Fruit fly (Drosophila melanogaster) whole organism, embryonic: ENCODE results near the gene Zwilch.

Experiments used
- B-H1 ChIP-seq: fragments of 200-800 bp; sonication (Bioruptor generic); IDR thresholded peaks from 3 replicates; pipeline ENCODE4 v1.3.6; 2022; ENCODE audit warnings: missing biosample characterization, missing genetic modification characterization
- C15 ChIP-seq: fragments of 200-800 bp; sonication (Bioruptor generic); IDR thresholded peaks from 3 replicates; pipeline ENCODE4 v1.3.6; 2022; ENCODE audit warnings: missing biosample characterization, missing genetic modification characterization
- CG10209 ChIP-seq: fragments of 200-800 bp; sonication (Bioruptor generic); optimal IDR thresholded peaks from 3 replicates; lab custom pipeline; 2017; ENCODE audit warnings: missing biosample characterization, mild to moderate bottlenecking, missing genetic modification characterization, missing genetic modification reagents
- CG10366 ChIP-seq: fragments of 200-800 bp; sonication (Bioruptor generic); IDR thresholded peaks from 2 replicates; pipeline ENCODE4 v1.3.6; 2022; ENCODE audit warnings: missing biosample characterization, missing genetic modification characterization
- CG10654 ChIP-seq: fragments of 200-800 bp; sonication (Bioruptor generic); optimal IDR thresholded peaks from 2 replicates; lab custom pipeline; 2016; ENCODE audit warnings: missing biosample characterization, missing genetic modification characterization
- CG11247 ChIP-seq: fragments of 200-800 bp; sonication (Bioruptor generic); IDR thresholded peaks from 2 replicates; pipeline ENCODE4 v1.3.6; 2022; ENCODE audit warnings: missing biosample characterization, missing genetic modification characterization
- CG11504 ChIP-seq: fragments of 200-800 bp; sonication (Bioruptor generic); optimal IDR thresholded peaks from 3 replicates; lab custom pipeline; 2019; ENCODE audit warnings: missing biosample characterization, mild to moderate bottlenecking, missing genetic modification characterization, moderate library complexity
- CG13296 ChIP-seq: fragments of 200-800 bp; sonication (Bioruptor generic); optimal IDR thresholded peaks from 3 replicates; lab custom pipeline; 2018; ENCODE audit warnings: missing biosample characterization, mild to moderate bottlenecking, missing genetic modification characterization
- CG14014 ChIP-seq: fragments of 200-800 bp; sonication (Bioruptor generic); IDR thresholded peaks from 2 replicates; pipeline ENCODE4 v1.3.6; 2022; ENCODE audit warnings: missing biosample characterization, missing genetic modification characterization
- CG14050 ChIP-seq: fragments of 200-800 bp; sonication (Bioruptor generic); IDR thresholded peaks from 3 replicates; pipeline ENCODE4 v1.3.6; 2022; ENCODE audit warnings: missing biosample characterization, missing genetic modification characterization
- CG16813 ChIP-seq: fragments of 200-800 bp; sonication (Bioruptor generic); IDR thresholded peaks from 3 replicates; pipeline ENCODE4 v1.3.6; 2022; ENCODE audit warnings: missing biosample characterization, missing genetic modification characterization; ENCODE audit not compliant: partially characterized antibody
- CG17186 ChIP-seq: fragments of 200-800 bp; sonication (Bioruptor generic); optimal IDR thresholded peaks from 3 replicates; lab custom pipeline; 2017; ENCODE audit warnings: missing biosample characterization, missing genetic modification reagents, missing genetic modification characterization
- CG17385 ChIP-seq: fragments of 200-800 bp; sonication (Bioruptor generic); optimal IDR thresholded peaks from 3 replicates; lab custom pipeline; 2018; ENCODE audit warnings: missing biosample characterization, mild to moderate bottlenecking, missing genetic modification characterization
- CG17802 ChIP-seq: fragments of 200-800 bp; sonication (Bioruptor generic); optimal IDR thresholded peaks from 2 replicates; lab custom pipeline; 2018; ENCODE audit warnings: missing biosample characterization, mild to moderate bottlenecking, missing genetic modification characterization, moderate library complexity
- CG1792 ChIP-seq: fragments of 200-800 bp; sonication (Bioruptor generic); optimal IDR thresholded peaks from 2 replicates; lab custom pipeline; 2016; ENCODE audit warnings: missing biosample characterization, missing genetic modification characterization
- CG2116 ChIP-seq: fragments of 200-800 bp; sonication (Bioruptor generic); optimal IDR thresholded peaks from 3 replicates; lab custom pipeline; 2018; ENCODE audit warnings: missing biosample characterization, mild to moderate bottlenecking, missing genetic modification characterization
- CG31365 ChIP-seq: fragments of 200-800 bp; sonication (Bioruptor generic); optimal IDR thresholded peaks from 2 replicates; lab custom pipeline; 2018; ENCODE audit warnings: missing biosample characterization, mild to moderate bottlenecking, missing genetic modification characterization
- CG4328 ChIP-seq: fragments of 200-800 bp; sonication (Bioruptor generic); optimal IDR thresholded peaks from 3 replicates; lab custom pipeline; 2017; ENCODE audit warnings: missing biosample characterization, missing genetic modification reagents, missing genetic modification characterization
- CG6175 ChIP-seq: fragments of 200-800 bp; sonication (Bioruptor generic); IDR thresholded peaks from 3 replicates; pipeline ENCODE4 v1.3.6; 2022; ENCODE audit warnings: missing biosample characterization, missing genetic modification characterization
- CG6689 ChIP-seq: fragments of 200-800 bp; sonication (Bioruptor generic); IDR thresholded peaks from 2 replicates; pipeline ENCODE4 v1.3.6; 2022; ENCODE audit warnings: missing biosample characterization, missing genetic modification characterization
- CG7987 ChIP-seq: fragments of 200-800 bp; sonication (Bioruptor generic); optimal IDR thresholded peaks from 2 replicates; lab custom pipeline; 2018; ENCODE audit warnings: missing biosample characterization, mild to moderate bottlenecking, missing genetic modification characterization, moderate library complexity
- CG8281 ChIP-seq: fragments of 200-800 bp; sonication (Bioruptor generic); optimal IDR thresholded peaks from 2 replicates; lab custom pipeline; 2018; ENCODE audit warnings: missing biosample characterization, mild to moderate bottlenecking, missing genetic modification characterization, moderate library complexity
- Dad ChIP-seq: fragments of 200-800 bp; sonication (Bioruptor generic); optimal IDR thresholded peaks from 3 replicates; lab custom pipeline; 2016; ENCODE audit warnings: missing biosample characterization, missing genetic modification characterization
- Dek ChIP-seq: fragments of 200-800 bp; sonication (Bioruptor generic); optimal IDR thresholded peaks from 3 replicates; lab custom pipeline; 2019; ENCODE audit warnings: missing biosample characterization, mild to moderate bottlenecking, missing genetic modification characterization, moderate library complexity
- Dfd ChIP-seq, 2 experiments: fragments of >200 bp; optimal IDR thresholded peaks; 2 replicates each; lab custom pipeline; 2017; ENCODE audit warnings: missing biosample characterization in 2 of 2, missing genetic modification characterization in 2 of 2
- Doc3 ChIP-seq: fragments of 200-800 bp; sonication (Bioruptor generic); IDR thresholded peaks from 3 replicates; pipeline ENCODE4 v1.3.6; 2022; ENCODE audit warnings: missing biosample characterization, missing genetic modification characterization; ENCODE audit not compliant: partially characterized antibody
- Gsc ChIP-seq: fragments of 200-800 bp; sonication (Bioruptor generic); IDR thresholded peaks from 2 replicates; pipeline ENCODE4 v1.3.6; 2022; ENCODE audit warnings: missing biosample characterization, missing genetic modification characterization
- Hr3 ChIP-seq: fragments of 200-800 bp; sonication (Bioruptor generic); optimal IDR thresholded peaks from 3 replicates; lab custom pipeline; 2016; ENCODE audit warnings: missing biosample characterization, missing genetic modification characterization
- Hr51 ChIP-seq, 2 experiments: fragments of 200-800 bp; sonication (Bioruptor generic); optimal IDR thresholded peaks; 2 replicates in 1 of 2; 3 replicates in 1 of 2; lab custom pipeline; 2016 to 2018; ENCODE audit warnings: missing biosample characterization in 2 of 2, missing genetic modification characterization in 2 of 2, mild to moderate bottlenecking in 1 of 2, moderate library complexity in 1 of 2
- Lim3 ChIP-seq: fragments of 200-800 bp; sonication (Bioruptor generic); IDR thresholded peaks from 2 replicates; pipeline ENCODE4 v1.3.6; 2022; ENCODE audit warnings: missing biosample characterization, missing genetic modification characterization
- MESR4 ChIP-seq: fragments of 200-800 bp; sonication (Bioruptor generic); optimal IDR thresholded peaks from 2 replicates; lab custom pipeline; 2018; ENCODE audit warnings: missing biosample characterization, mild to moderate bottlenecking, missing genetic modification characterization, moderate library complexity
- Nf-YB ChIP-seq: fragments of 200-800 bp; sonication (Bioruptor generic); optimal IDR thresholded peaks from 3 replicates; lab custom pipeline; 2019; ENCODE audit warnings: missing biosample characterization, mild to moderate bottlenecking, missing genetic modification characterization, moderate library complexity
- Pdp1 ChIP-seq, 2 experiments: fragments of 200-800 bp; sonication (Bioruptor generic); optimal IDR thresholded peaks; 3 replicates each; lab custom pipeline; 2016; ENCODE audit warnings: missing biosample characterization in 2 of 2, missing genetic modification characterization in 2 of 2, mild to moderate bottlenecking in 1 of 2, moderate library complexity in 1 of 2
- Side ChIP-seq: fragments of 200-800 bp; sonication (Bioruptor generic); optimal IDR thresholded peaks from 2 replicates; lab custom pipeline; 2016; ENCODE audit warnings: missing biosample characterization, missing genetic modification characterization
- amos ChIP-seq: fragments of 200-800 bp; sonication (Bioruptor generic); IDR thresholded peaks from 2 replicates; pipeline ENCODE4 v1.3.6; 2022; ENCODE audit warnings: missing biosample characterization, missing genetic modification characterization; ENCODE audit not compliant: partially characterized antibody
- dysf ChIP-seq: fragments of 200-800 bp; sonication (Bioruptor generic); IDR thresholded peaks from 3 replicates; pipeline ENCODE4 v1.3.6; 2022; ENCODE audit warnings: missing biosample characterization, missing genetic modification characterization
- fd102C ChIP-seq: fragments of 200-800 bp; sonication (Bioruptor generic); optimal IDR thresholded peaks from 2 replicates; lab custom pipeline; 2018; ENCODE audit warnings: missing biosample characterization, mild to moderate bottlenecking, missing genetic modification characterization, moderate library complexity
- ftz-f1 ChIP-seq: fragments of 200-800 bp; sonication (Bioruptor generic); optimal IDR thresholded peaks from 2 replicates; lab custom pipeline; 2016; ENCODE audit warnings: missing biosample characterization, missing genetic modification characterization
- gem ChIP-seq: fragments of 200-800 bp; sonication (Bioruptor generic); optimal IDR thresholded peaks from 2 replicates; lab custom pipeline; 2019; ENCODE audit warnings: missing biosample characterization, mild to moderate bottlenecking, missing genetic modification characterization, moderate library complexity
- insv ChIP-seq, 2 experiments: fragments of 200-800 bp; sonication (Bioruptor generic); optimal IDR thresholded peaks; 3 replicates each; lab custom pipeline; 2016 to 2018; ENCODE audit warnings: missing biosample characterization in 2 of 2, missing genetic modification characterization in 2 of 2
- inv ChIP-seq: fragments of 200-800 bp; sonication (Bioruptor generic); IDR thresholded peaks from 2 replicates; pipeline ENCODE4 v1.3.6; 2022; ENCODE audit warnings: missing biosample characterization, missing genetic modification characterization; ENCODE audit not compliant: partially characterized antibody
- jumu ChIP-seq: fragments of 200-800 bp; sonication (Bioruptor generic); optimal IDR thresholded peaks from 3 replicates; lab custom pipeline; 2016; ENCODE audit warnings: missing biosample characterization, missing genetic modification characterization
- klu ChIP-seq: fragments of 200-800 bp; sonication (Bioruptor generic); IDR thresholded peaks from 2 replicates; pipeline ENCODE4 v1.3.6; 2022; ENCODE audit warnings: missing biosample characterization, missing genetic modification characterization
- lilli ChIP-seq: fragments of 200-800 bp; sonication (Bioruptor generic); optimal IDR thresholded peaks from 3 replicates; lab custom pipeline; 2016; ENCODE audit warnings: missing biosample characterization, missing genetic modification characterization
- repo ChIP-seq: fragments of 200-800 bp; sonication (Bioruptor generic); optimal IDR thresholded peaks from 2 replicates; lab custom pipeline; 2016; ENCODE audit warnings: missing biosample characterization, missing genetic modification characterization
- stc ChIP-seq: fragments of 200-800 bp; sonication (Bioruptor generic); IDR thresholded peaks from 2 replicates; pipeline ENCODE4 v1.3.6; 2022; ENCODE audit warnings: missing biosample characterization, missing genetic modification characterization
- stwl ChIP-seq: fragments of 200-800 bp; sonication (Bioruptor generic); optimal IDR thresholded peaks from 3 replicates; lab custom pipeline; 2018; ENCODE audit warnings: missing biosample characterization, mild to moderate bottlenecking, missing genetic modification characterization, moderate library complexity
- tgo ChIP-seq: fragments of 200-800 bp; sonication (Bioruptor generic); IDR thresholded peaks from 3 replicates; pipeline ENCODE4 v1.3.6; 2022; ENCODE audit warnings: missing biosample characterization, missing genetic modification characterization
- tin ChIP-seq: fragments of 200-800 bp; sonication (Bioruptor generic); optimal IDR thresholded peaks from 3 replicates; lab custom pipeline; 2016; ENCODE audit warnings: missing biosample characterization, missing genetic modification characterization
- vnd ChIP-seq: fragments of 200-800 bp; sonication (Bioruptor generic); IDR thresholded peaks from 3 replicates; pipeline ENCODE4 v1.3.6; 2022; ENCODE audit warnings: missing biosample characterization, missing genetic modification characterization; ENCODE audit not compliant: partially characterized antibody
- zfh1 ChIP-seq: fragments of 200-800 bp; sonication (Bioruptor generic); IDR thresholded peaks from 3 replicates; pipeline ENCODE4 v1.3.6; 2022; ENCODE audit warnings: missing biosample characterization, missing genetic modification characterization

Gene Zwilch

DNA sequence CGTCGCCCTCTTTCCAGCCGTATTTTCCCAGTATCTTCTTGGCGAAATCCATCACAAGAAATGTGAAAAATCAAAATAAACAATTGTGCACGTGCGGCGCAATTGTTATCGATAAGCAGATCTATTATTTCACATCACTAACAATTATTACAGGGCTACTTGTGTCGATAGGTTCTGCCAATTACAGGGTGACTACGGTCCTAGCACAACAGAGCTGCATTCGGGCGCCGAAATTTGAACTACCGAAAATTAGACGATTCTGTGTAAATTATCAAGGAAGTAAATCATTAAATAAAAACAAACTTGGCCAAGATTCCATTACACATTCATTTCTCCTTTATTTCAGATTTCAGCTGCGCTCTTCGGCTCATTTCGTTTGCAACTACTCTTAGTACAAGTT lies 2.7 kb upstream of the Zwilch start, which contains the start of gene CG15561 (continued):
- TF ChIP-seq jumu (peak; percentile 45), B-H1 (no peak), CG1792 (no peak), Dfd (GFP tag; optimal IDR thresholded peaks at IDR 0.05; lab: Kevin White, UChicago) (no peak), stwl (tag; lab: Kevin White, UChicago) (peak; percentile 81), fd102C (GFP tag; lab: Kevin White, UChicago) (peak; percentile 13), tgo (GFP tag; lab: Robert Waterston, UW) (no peak), CG14014 (GFP tag; lab: Robert Waterston, UW) (no peak), CG6175 (no peak), CG17385 (GFP tag; lab: Kevin White, UChicago) (no peak), CG10209 (GFP tag; lab: Kevin White, UChicago) (peak; percentile 44), CG11504 (tag; lab: Kevin White, UChicago) (no peak), Nf-YB (no peak), gem (tag; lab: Kevin White, UChicago) (no peak), ftz-f1 (GFP tag; lab: Kevin White, UChicago) (peak; percentile 18), lilli (GFP tag; lab: Kevin White, UChicago) (peak; percentile 61), Hr3 (GFP tag; lab: Kevin White, UChicago) (no peak), klu (no peak), Gsc (GFP tag; lab: Robert Waterston, UW) (no peak), zfh1 (GFP tag; lab: Robert Waterston, UW) (no peak), Dad (GFP tag; lab: Kevin White, UChicago) (peak; percentile 55), tin (peak; percentile 46), vnd (GFP tag; lab: Robert Waterston, UW) (no peak), Hr51 (GFP tag; optimal IDR thresholded peaks at IDR 0.05; lab: Kevin White, UChicago) (peak in 1 of 2 experiments; percentile 37), CG8281 (no peak), C15 (GFP tag; lab: Robert Waterston, UW) (no peak), CG17802 (tag; lab: Kevin White, UChicago) (peak; percentile 32), Lim3 (no peak), CG4328 (GFP tag; lab: Kevin White, UChicago) (no peak), CG10654 (GFP tag; lab: Kevin White, UChicago) (peak; percentile 42), stc (GFP tag; lab: Robert Waterston, UW) (no peak), CG16813 (GFP tag; lab: Robert Waterston, UW) (no peak), CG2116 (GFP tag; lab: Kevin White, UChicago) (peak; percentile 99), CG10366 (GFP tag; lab: Robert Waterston, UW) (no peak), CG7987 (GFP tag; lab: Kevin White, UChicago) (peak; percentile 84), Dek (no peak), Side (GFP tag; lab: Kevin White, UChicago) (peak; percentile 59), CG11247 (GFP tag; lab: Robert Waterston, UW) (no peak), CG6689 (GFP tag; lab: Robert Waterston, UW) (no peak), CG13296 (GFP tag; lab: Kevin White, UChicago) (peak; percentile 42), Doc3 (GFP tag; lab: Robert Waterston, UW) (no peak), amos (GFP tag; lab: Robert Waterston, UW) (no peak), CG14050 (GFP tag; lab: Robert Waterston, UW) (no peak), CG31365 (tag; lab: Kevin White, UChicago) (no peak), Pdp1 (GFP tag; optimal IDR thresholded peaks at IDR 0.05; lab: Kevin White, UChicago) (peak in 1 of 2 experiments; percentile 48), inv (no peak), CG17186 (GFP tag; lab: Kevin White, UChicago) (peak; percentile 98), insv (GFP tag; optimal IDR thresholded peaks at IDR 0.05; lab: Kevin White, UChicago) (peak in 1 of 2 experiments; percentile 31), dysf (GFP tag; lab: Robert Waterston, UW) (no peak), MESR4 (peak; percentile 59), repo (no peak)
